Fruit fly (Drosophila melanogaster): ENCODE data around the gene Gr64e.

The Gr64e gene

dm6 chr3L:4070221-4070995 is 38.5 kb downstream of the Gr64e start (continued):
- peak; percentile 80 for TF ChIP-seq Usf (GFP tag; optimal IDR thresholded peaks at IDR 0.05)
- peak in 1 of 3 experiments; percentile 25 for TF ChIP-seq lola (GFP tag; optimal IDR thresholded peaks at IDR 0.05)
- peak; percentile 45 for TF ChIP-seq Spps (tag; optimal IDR thresholded peaks at IDR 0.05)
- TF ChIP-seq ewg (GFP tag; optimal IDR thresholded peaks at IDR 0.05), result peak; percentile 76
- TF ChIP-seq CG32772 (GFP tag; IDR thresholded peaks at IDR 0.05), result peak; percentile 93
- TF ChIP-seq Dfd (GFP tag; optimal IDR thresholded peaks at IDR 0.05), result no peak
- peak; percentile 67 for TF ChIP-seq Max (GFP tag; optimal IDR thresholded peaks at IDR 0.05)
- TF ChIP-seq gsb (GFP tag; IDR thresholded peaks at IDR 0.05), result peak; percentile 87
- TF ChIP-seq CG4854 (GFP tag; optimal IDR thresholded peaks at IDR 0.05), result peak; percentile 56
- peak; percentile 84 for TF ChIP-seq CG4282 (GFP tag; optimal IDR thresholded peaks at IDR 0.05)
- no peak for TF ChIP-seq tll (GFP tag; optimal IDR thresholded peaks at IDR 0.05)
- peak; percentile 30 for TF ChIP-seq CG17912 (GFP tag; optimal IDR thresholded peaks at IDR 0.05)
- peak; percentile 77 for TF ChIP-seq scrt (GFP tag; optimal IDR thresholded peaks at IDR 0.05)
- TF ChIP-seq Myb (GFP tag; optimal IDR thresholded peaks at IDR 0.05), result peak; percentile 68
- peak; percentile 70 for TF ChIP-seq CG6813 (GFP tag; optimal IDR thresholded peaks at IDR 0.05)
- TF ChIP-seq gro (GFP tag; optimal IDR thresholded peaks at IDR 0.05), result peak; percentile 90
- TF ChIP-seq Deaf1 (tag; optimal IDR thresholded peaks at IDR 0.05), result peak; percentile 49
- TF ChIP-seq jigr1 (GFP tag; IDR thresholded peaks at IDR 0.05), result peak; percentile 88; the same call in 2 of the 3 replicates
- TF ChIP-seq fd3F (GFP tag; optimal IDR thresholded peaks at IDR 0.05), result peak; percentile 90
- peak; percentile 87 for TF ChIP-seq NFAT (GFP tag; IDR thresholded peaks at IDR 0.05)
- TF ChIP-seq CG8944 (GFP tag; optimal IDR thresholded peaks at IDR 0.05), result peak; percentile 86
- TF ChIP-seq CG1832 (GFP tag; optimal IDR thresholded peaks at IDR 0.05), result no peak
- no peak for TF ChIP-seq Tbp (GFP tag; optimal IDR thresholded peaks at IDR 0.05)
- peak; percentile 87 for TF ChIP-seq CG11695 (GFP tag; IDR thresholded peaks at IDR 0.05)
- TF ChIP-seq CG9437 (GFP tag; optimal IDR thresholded peaks at IDR 0.05), result peak; percentile 72
- TF ChIP-seq HLH3B (GFP tag; IDR thresholded peaks at IDR 0.05), result peak; percentile 93
- TF ChIP-seq Abd-B (GFP tag; optimal IDR thresholded peaks at IDR 0.05), result peak; percentile 89
- peak; percentile 89 for TF ChIP-seq danr (GFP tag; IDR thresholded peaks at IDR 0.05)
- TF ChIP-seq Fer3 (tag; optimal IDR thresholded peaks at IDR 0.05), result peak; percentile 91
- TF ChIP-seq CG12659 (GFP tag; optimal IDR thresholded peaks at IDR 0.05), result peak; percentile 87
- TF ChIP-seq Nf-YC (tag; optimal IDR thresholded peaks at IDR 0.05), result no peak
- peak; percentile 68 for TF ChIP-seq CG18011 (GFP tag; optimal IDR thresholded peaks at IDR 0.05)
- peak; percentile 90 for TF ChIP-seq CG14050 (GFP tag; IDR thresholded peaks at IDR 0.05)
- TF ChIP-seq otp (GFP tag; IDR thresholded peaks at IDR 0.05), result peak; percentile 93
- TF ChIP-seq Xbp1 (GFP tag; optimal IDR thresholded peaks at IDR 0.05), result peak; percentile 92
- peak; percentile 88 for TF ChIP-seq sens-2 (GFP tag; IDR thresholded peaks at IDR 0.05)
- peak; percentile 90 for TF ChIP-seq shn (GFP tag; optimal IDR thresholded peaks at IDR 0.05)
- peak; percentile 90 for TF ChIP-seq CG14441 (GFP tag; IDR thresholded peaks at IDR 0.05)
- peak; percentile 79 for TF ChIP-seq CrebB (tag; optimal IDR thresholded peaks at IDR 0.05)
- TF ChIP-seq CG6791 (GFP tag; IDR thresholded peaks at IDR 0.05; ENCODE audit: partially characterized antibody), result no peak
- peak; percentile 69 for TF ChIP-seq ro (GFP tag; IDR thresholded peaks at IDR 0.05)
- peak; percentile 56 for TF ChIP-seq exex (tag; optimal IDR thresholded peaks at IDR 0.05)
- TF ChIP-seq Hsf (GFP tag; optimal IDR thresholded peaks at IDR 0.05), result peak; percentile 92
- no peak for TF ChIP-seq CG33557 (GFP tag; optimal IDR thresholded peaks at IDR 0.05)
- TF ChIP-seq CG7357 (GFP tag; IDR thresholded peaks at IDR 0.05), result peak; percentile 87
- peak in 1 of 2 experiments; percentile 9 for TF ChIP-seq Trl (optimal IDR thresholded peaks at IDR 0.05)
- TF ChIP-seq Trl (GFP tag; optimal IDR thresholded peaks at IDR 0.05), result peak; percentile 71
- peak; percentile 94 for TF ChIP-seq Sox102F (GFP tag; optimal IDR thresholded peaks at IDR 0.05)
- TF ChIP-seq chn (GFP tag; optimal IDR thresholded peaks at IDR 0.05), result peak; percentile 90

Measured in whole organism, embryonic.